Fruit fly (Drosophila melanogaster): ENCODE data around the gene CG46525.

The CG46525 gene

dm6 chr3L:17445629-17446431, 29.2 kb upstream of the CG46525 start:
- TF ChIP-seq psq (optimal IDR thresholded peaks at IDR 0.05): no peak
- no peak for TF ChIP-seq Dll (optimal IDR thresholded peaks at IDR 0.05)

DNA sequence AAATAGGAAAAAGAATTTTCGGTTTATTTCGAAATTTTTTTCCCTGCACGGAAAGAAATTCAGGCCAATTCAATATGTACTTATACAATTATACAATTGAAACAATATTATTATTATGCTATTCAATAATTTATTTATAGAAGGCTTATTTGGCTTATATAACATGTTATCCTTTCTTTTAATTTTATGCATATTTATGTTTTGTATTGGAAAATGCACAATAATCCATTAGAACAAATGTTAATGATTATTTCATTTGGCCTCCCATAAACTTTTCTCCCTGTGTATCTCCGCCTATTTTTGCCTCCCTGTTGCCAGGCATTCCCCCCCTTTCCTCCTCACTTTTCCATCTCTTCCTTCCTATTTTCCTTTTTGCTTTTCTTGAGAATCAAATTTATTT, 27.1 kb upstream of the CG46525 start:
- TF ChIP-seq EcR (GFP tag; optimal IDR thresholded peaks at IDR 0.05): no peak
- no peak for TF ChIP-seq usp (GFP tag; optimal IDR thresholded peaks at IDR 0.05)
- no peak for TF ChIP-seq psq (optimal IDR thresholded peaks at IDR 0.05)
- TF ChIP-seq CG8478 (optimal IDR thresholded peaks at IDR 0.05): no peak
- TF ChIP-seq pan (optimal IDR thresholded peaks at IDR 0.05): no peak
- no peak for TF ChIP-seq Dll (optimal IDR thresholded peaks at IDR 0.05)

- TF ChIP-seq Dll (optimal IDR thresholded peaks at IDR 0.05) (no peak), CG8478 (optimal IDR thresholded peaks at IDR 0.05) (no peak), psq (optimal IDR thresholded peaks at IDR 0.05) (no peak), EcR (GFP tag; optimal IDR thresholded peaks at IDR 0.05) (no peak), usp (GFP tag; optimal IDR thresholded peaks at IDR 0.05) (no peak), pan (optimal IDR thresholded peaks at IDR 0.05) (no peak)
These were observed 17.3 kb upstream of the CG46525 start for dm6 chr3L:17457695-17458242.

DNA sequence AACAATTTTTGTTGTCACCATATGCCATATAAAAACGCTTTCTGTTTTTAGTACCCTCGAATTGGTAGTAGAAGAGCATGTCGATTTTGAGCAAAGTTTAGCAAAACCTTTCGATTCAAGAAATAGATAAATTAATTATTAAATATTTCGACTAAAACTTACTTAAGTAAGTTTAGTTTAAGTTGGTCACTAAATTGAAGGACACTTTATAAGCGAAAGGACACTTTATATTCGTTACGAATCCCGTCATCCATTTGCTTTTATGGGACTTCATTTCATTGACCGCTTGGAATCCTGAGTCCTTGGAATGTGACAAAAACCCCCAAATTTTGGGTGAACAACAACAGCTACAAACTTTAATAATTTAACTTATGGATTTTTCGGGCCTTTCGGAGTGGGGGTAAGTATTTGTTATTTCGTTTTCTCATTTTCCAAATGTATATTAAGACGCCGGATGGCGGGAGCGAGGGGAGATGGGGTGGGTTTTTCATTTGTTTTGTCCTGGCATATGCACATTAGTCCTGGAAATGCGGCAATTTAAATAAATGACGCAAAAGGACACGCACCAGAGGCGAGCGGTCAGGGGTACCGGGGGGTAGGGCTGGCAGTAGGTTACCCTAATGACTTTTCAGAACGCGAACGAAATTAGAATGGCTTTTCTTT, 16.0 kb upstream of the CG46525 start:
- TF ChIP-seq usp (GFP tag; optimal IDR thresholded peaks at IDR 0.05) (no peak), CG8478 (optimal IDR thresholded peaks at IDR 0.05) (no peak)

- TF ChIP-seq CG8478 (optimal IDR thresholded peaks at IDR 0.05): no peak
- TF ChIP-seq pan (optimal IDR thresholded peaks at IDR 0.05): no peak
- no peak for TF ChIP-seq psq (optimal IDR thresholded peaks at IDR 0.05)
- TF ChIP-seq EcR (GFP tag; optimal IDR thresholded peaks at IDR 0.05): no peak
- no peak for TF ChIP-seq Dll (optimal IDR thresholded peaks at IDR 0.05)
- no peak for TF ChIP-seq usp (GFP tag; optimal IDR thresholded peaks at IDR 0.05)
These were observed 13.5 kb upstream of the CG46525 start for dm6 chr3L:17461369-17462012.

- TF ChIP-seq Dll (optimal IDR thresholded peaks at IDR 0.05) (no peak), pan (optimal IDR thresholded peaks at IDR 0.05) (no peak), psq (optimal IDR thresholded peaks at IDR 0.05) (no peak)
These were observed 12.5 kb upstream of the CG46525 start for dm6 chr3L:17462474-17462873.

- TF ChIP-seq psq (optimal IDR thresholded peaks at IDR 0.05) (no peak), usp (GFP tag; optimal IDR thresholded peaks at IDR 0.05) (no peak), Dll (optimal IDR thresholded peaks at IDR 0.05) (no peak), EcR (GFP tag; optimal IDR thresholded peaks at IDR 0.05) (no peak)
These were observed 9.2 kb upstream of the CG46525 start, which contains the start of gene QIL1 for dm6 chr3L:17465804-17466203. TSS of gene QIL1 (plus strand) at chr3L:17465945.

dm6 chr3L:17470110-17470509, 4.9 kb upstream of the CG46525 start, which contains the start of gene SecCl:
TSS of gene SecCl (plus strand) at chr3L:17470127.
- no peak for TF ChIP-seq psq (optimal IDR thresholded peaks at IDR 0.05)
- TF ChIP-seq EcR (GFP tag; optimal IDR thresholded peaks at IDR 0.05): no peak
- TF ChIP-seq usp (GFP tag; optimal IDR thresholded peaks at IDR 0.05): no peak
- no peak for TF ChIP-seq pan (optimal IDR thresholded peaks at IDR 0.05)
- TF ChIP-seq CG8478 (optimal IDR thresholded peaks at IDR 0.05): no peak
- no peak for TF ChIP-seq Dll (optimal IDR thresholded peaks at IDR 0.05)

- no peak for TF ChIP-seq EcR (GFP tag; optimal IDR thresholded peaks at IDR 0.05)
- TF ChIP-seq psq (optimal IDR thresholded peaks at IDR 0.05): no peak
- no peak for TF ChIP-seq pan (optimal IDR thresholded peaks at IDR 0.05)
- no peak for TF ChIP-seq usp (GFP tag; optimal IDR thresholded peaks at IDR 0.05)
These were observed 1.1 kb upstream of the CG46525 start for dm6 chr3L:17473889-17474288.

dm6 chr3L:17475979-17476393, 966 bp downstream of the CG46525 start, which contains the start of gene CG34250:
TSS of gene CG34250 (plus strand) at chr3L:17476222.
- TF ChIP-seq Dll (optimal IDR thresholded peaks at IDR 0.05) (no peak), EcR (GFP tag; optimal IDR thresholded peaks at IDR 0.05) (no peak), usp (GFP tag; optimal IDR thresholded peaks at IDR 0.05) (no peak), pan (optimal IDR thresholded peaks at IDR 0.05) (no peak), CG8478 (optimal IDR thresholded peaks at IDR 0.05) (no peak), psq (optimal IDR thresholded peaks at IDR 0.05) (no peak)

- no peak for TF ChIP-seq Dll (optimal IDR thresholded peaks at IDR 0.05)
- no peak for TF ChIP-seq pan (optimal IDR thresholded peaks at IDR 0.05)
- no peak for TF ChIP-seq EcR (GFP tag; optimal IDR thresholded peaks at IDR 0.05)
- TF ChIP-seq CG8478 (optimal IDR thresholded peaks at IDR 0.05): no peak
- TF ChIP-seq usp (GFP tag; optimal IDR thresholded peaks at IDR 0.05): no peak
- no peak for TF ChIP-seq psq (optimal IDR thresholded peaks at IDR 0.05)
These were observed 1.5 kb downstream of the CG46525 start for dm6 chr3L:17476496-17476895.

DNA sequence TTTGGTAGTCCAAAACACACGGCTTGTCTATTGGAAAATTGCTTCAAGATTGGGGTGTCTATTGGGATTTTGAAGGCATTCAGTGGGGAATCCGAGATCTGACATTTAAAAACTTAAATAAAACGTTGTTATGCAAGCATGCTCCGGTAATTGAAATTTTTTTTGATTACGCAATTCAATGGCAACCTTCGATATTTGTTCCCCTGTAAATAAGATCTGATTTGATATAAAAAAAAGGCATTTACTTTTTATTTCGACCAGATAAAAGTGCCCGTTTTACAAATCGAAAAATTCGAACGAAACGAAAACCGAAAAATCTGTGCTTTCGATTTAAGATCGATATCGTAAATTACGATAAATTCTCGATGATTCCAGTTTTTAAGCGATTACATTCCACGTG, 3.8 kb downstream of the CG46525 start, which contains the start of the genes CG13733 and qjt:
CG13733 (minus strand) TSS at position 101 of the 400 bp plus-strand sequence.
qjt (plus strand) TSS at position 271 of the 400 bp plus-strand sequence.
- TF ChIP-seq psq (optimal IDR thresholded peaks at IDR 0.05): no peak
- no peak for TF ChIP-seq CG8478 (optimal IDR thresholded peaks at IDR 0.05)
- no peak for TF ChIP-seq Dll (optimal IDR thresholded peaks at IDR 0.05)
- no peak for TF ChIP-seq EcR (GFP tag; optimal IDR thresholded peaks at IDR 0.05)
- no peak for TF ChIP-seq usp (GFP tag; optimal IDR thresholded peaks at IDR 0.05)
- no peak for TF ChIP-seq pan (optimal IDR thresholded peaks at IDR 0.05)

All from whole organism.